Worm (Caenorhabditis elegans) whole organism, young adult: Measurements from ENCODE around the gene C08G9.1.
A peak's percentile ranks its signal among the peaks of the same experiment; 100 is the strongest.

ENCODE experiments used
- B0019.2 ChIP-seq: fragments of 200-800 bp; sonication (Bioruptor generic); conservative IDR thresholded peaks from 2 replicates; pipeline ENCODE4 v1.3.6; 2022; ENCODE audit warnings: missing genetic modification reagents, missing genetic modification characterization, missing compliant biosample characterization
- C06A6.2 ChIP-seq: fragments of 200-800 bp; sonication (Bioruptor generic); conservative IDR thresholded peaks from 2 replicates; pipeline ENCODE4 v1.3.6; 2022; ENCODE audit warnings: missing genetic modification characterization, missing compliant biosample characterization
- D2030.7 ChIP-seq: fragments of 200-800 bp; sonication (Bioruptor generic); IDR thresholded peaks from 2 replicates; pipeline ENCODE4 v1.3.6; 2022; ENCODE audit warnings: missing genetic modification reagents, missing genetic modification characterization, missing compliant biosample characterization
- F10E7.11 ChIP-seq: sonication (generic microtip); optimal IDR thresholded peaks from 2 replicates; lab custom pipeline; 2017; ENCODE audit warnings: mild to moderate bottlenecking, missing genetic modification characterization, moderate library complexity, missing compliant biosample characterization
- F22D6.2 ChIP-seq: sonication (generic microtip); optimal IDR thresholded peaks from 2 replicates; lab custom pipeline; 2016; ENCODE audit warnings: mild to moderate bottlenecking, missing genetic modification characterization, missing compliant biosample characterization
- F23B12.7 ChIP-seq: sonication (generic microtip); optimal IDR thresholded peaks from 2 replicates; lab custom pipeline; 2017; ENCODE audit warnings: missing genetic modification characterization, mild to moderate bottlenecking, missing compliant biosample characterization, antibody characterized with exemption, moderate library complexity; ENCODE audit not compliant: insufficient read depth
- F49E8.2 ChIP-seq: sonication (generic microtip); optimal IDR thresholded peaks from 3 replicates; lab custom pipeline; 2017; ENCODE audit warnings: missing genetic modification characterization, mild to moderate bottlenecking, missing compliant biosample characterization, antibody characterized with exemption, moderate library complexity; ENCODE audit not compliant: insufficient read depth
- Y53F4B.3 ChIP-seq: fragments of 200-800 bp; sonication (Bioruptor generic); IDR thresholded peaks from 2 replicates; pipeline ENCODE4 v1.3.6; 2022; ENCODE audit warnings: missing genetic modification reagents, missing genetic modification characterization, missing compliant biosample characterization
- Y67H2A.10 ChIP-seq: fragments of 200-800 bp; sonication (Bioruptor generic); conservative IDR thresholded peaks from 2 replicates; pipeline ENCODE4 v1.3.6; 2022; ENCODE audit warnings: missing genetic modification reagents, missing genetic modification characterization, missing compliant biosample characterization
- athp-1 ChIP-seq: sonication (generic microtip); optimal IDR thresholded peaks from 2 replicates; lab custom pipeline; 2017; ENCODE audit warnings: mild to moderate bottlenecking, missing genetic modification characterization, missing compliant biosample characterization
- attf-3 ChIP-seq: fragments of 200-800 bp; sonication (Bioruptor generic); conservative IDR thresholded peaks from 2 replicates; pipeline ENCODE4 v1.3.6; 2022; ENCODE audit warnings: missing genetic modification reagents, missing genetic modification characterization, missing compliant biosample characterization
- attf-6 ChIP-seq: fragments of 200-800 bp; sonication (Bioruptor generic); IDR thresholded peaks from 2 replicates; pipeline ENCODE4 v1.3.6; 2022; ENCODE audit warnings: missing genetic modification reagents, missing genetic modification characterization, missing compliant biosample characterization
- bed-1 ChIP-seq: fragments of 200-800 bp; sonication (Bioruptor generic); IDR thresholded peaks from 2 replicates; pipeline ENCODE4 v1.3.6; 2022; ENCODE audit warnings: missing genetic modification reagents, missing genetic modification characterization, missing compliant biosample characterization
- cebp-1 ChIP-seq, 2 experiments: fragments of 200-800 bp in 1 of 2; sonication (Bioruptor generic) in 1 of 2; sonication (generic microtip) in 1 of 2; IDR thresholded peaks in 1 of 2; optimal IDR thresholded peaks in 1 of 2; 2 replicates each; pipeline versions ENCODE4 v1.3.6 to Lab custom; 2017 to 2022; ENCODE audit warnings: missing compliant biosample characterization in 2 of 2, missing genetic modification characterization in 2 of 2, mild to moderate bottlenecking in 1 of 2, missing genetic modification reagents in 1 of 2, moderate library complexity in 1 of 2
- ceh-27 ChIP-seq: fragments of 200-800 bp; sonication (Bioruptor generic); optimal IDR thresholded peaks from 2 replicates; lab custom pipeline; 2018; ENCODE audit warnings: mild to moderate bottlenecking, missing genetic modification characterization, moderate library complexity, missing compliant biosample characterization
- ceh-79 ChIP-seq: sonication (generic microtip); optimal IDR thresholded peaks from 2 replicates; lab custom pipeline; 2017; ENCODE audit warnings: mild to moderate bottlenecking, missing genetic modification characterization, missing compliant biosample characterization
- chd-7 ChIP-seq: sonication (generic microtip); optimal IDR thresholded peaks from 2 replicates; lab custom pipeline; 2016; ENCODE audit warnings: mild to moderate bottlenecking, missing genetic modification characterization, moderate library complexity, missing compliant biosample characterization
- die-1 ChIP-seq: sonication (generic microtip); optimal IDR thresholded peaks from 2 replicates; lab custom pipeline; 2016; ENCODE audit warnings: missing genotype, mild to moderate bottlenecking, missing genetic modification characterization, missing compliant biosample characterization
- ekl-4 ChIP-seq: fragments of 200-800 bp; sonication (Bioruptor generic); IDR thresholded peaks from 2 replicates; pipeline ENCODE4 v1.3.6; 2022; ENCODE audit warnings: missing genetic modification reagents, missing genetic modification characterization, missing compliant biosample characterization
- fkh-3 ChIP-seq: sonication (generic microtip); optimal IDR thresholded peaks from 2 replicates; lab custom pipeline; 2016; ENCODE audit warnings: mild to moderate bottlenecking, missing genetic modification characterization, missing compliant biosample characterization
- gei-17 ChIP-seq: fragments of 200-800 bp; sonication (Bioruptor generic); optimal IDR thresholded peaks from 2 replicates; lab custom pipeline; 2018; ENCODE audit warnings: mild to moderate bottlenecking, missing genetic modification characterization, missing compliant biosample characterization
- hlh-26 ChIP-seq: fragments of 200-800 bp; sonication (Bioruptor generic); conservative IDR thresholded peaks from 2 replicates; pipeline ENCODE4 v1.3.6; 2022; ENCODE audit warnings: missing genetic modification reagents, missing genetic modification characterization, missing compliant biosample characterization
- hmg-1.2 ChIP-seq: fragments of 200-800 bp; sonication (Bioruptor generic); IDR thresholded peaks from 2 replicates; pipeline ENCODE4 v1.3.6; 2022; ENCODE audit warnings: missing genetic modification reagents, missing genetic modification characterization, missing compliant biosample characterization
- let-607 ChIP-seq, 2 experiments: fragments of 200-800 bp in 1 of 2; sonication (Bioruptor generic) in 1 of 2; sonication (generic microtip) in 1 of 2; optimal IDR thresholded peaks; 2 replicates each; lab custom pipeline; 2016 to 2018; ENCODE audit warnings: mild to moderate bottlenecking in 2 of 2, missing compliant biosample characterization in 2 of 2, missing genetic modification characterization in 2 of 2, moderate library complexity in 2 of 2, missing genotype in 1 of 2
- lin-26 ChIP-seq: fragments of 200-800 bp; sonication (Bioruptor generic); IDR thresholded peaks from 2 replicates; pipeline ENCODE4 v1.3.6; 2022; ENCODE audit warnings: missing genetic modification reagents, missing genetic modification characterization, missing compliant biosample characterization
- lin-35 ChIP-seq, 3 experiments: fragments of 150-350 bp in 2 of 3; sonication (generic microtip) in 1 of 3; optimal IDR thresholded peaks; 2 replicates each; lab custom pipeline; 2014 to 2018; ENCODE audit warnings: missing biosample characterization in 3 of 3, missing genetic modification characterization in 3 of 3, missing genetic modification reagents in 3 of 3
- lin-40 ChIP-seq: sonication (generic microtip); optimal IDR thresholded peaks from 2 replicates; lab custom pipeline; 2016; ENCODE audit warnings: missing genetic modification characterization, mild to moderate bottlenecking, missing compliant biosample characterization, missing genotype, missing genetic modification reagents
- lin-54 ChIP-seq: fragments of 200-800 bp; sonication (Bioruptor generic); optimal IDR thresholded peaks from 2 replicates; lab custom pipeline; 2018; ENCODE audit warnings: mild to moderate bottlenecking, missing genetic modification characterization, missing compliant biosample characterization
- lsy-27 ChIP-seq: sonication (generic microtip); optimal IDR thresholded peaks from 2 replicates; lab custom pipeline; 2017; ENCODE audit warnings: missing genetic modification characterization, mild to moderate bottlenecking, missing compliant biosample characterization, antibody characterized with exemption, missing genotype, borderline replicate concordance; ENCODE audit not compliant: insufficient read depth
- mes-4 ChIP-seq: sonication (generic microtip); optimal IDR thresholded peaks from 2 replicates; lab custom pipeline; 2016; ENCODE audit warnings: missing genotype, missing genetic modification characterization, missing compliant biosample characterization
- nhr-179 ChIP-seq: sonication (generic microtip); optimal IDR thresholded peaks from 2 replicates; lab custom pipeline; 2016; ENCODE audit warnings: mild to moderate bottlenecking, missing genetic modification characterization, missing compliant biosample characterization
- nhr-27 ChIP-seq: fragments of 200-800 bp; sonication (Bioruptor generic); optimal IDR thresholded peaks from 2 replicates; lab custom pipeline; 2018; ENCODE audit warnings: mild to moderate bottlenecking, missing genetic modification characterization, moderate library complexity, missing compliant biosample characterization
- nhr-80 ChIP-seq: sonication (generic microtip); optimal IDR thresholded peaks from 2 replicates; lab custom pipeline; 2016; ENCODE audit warnings: missing genetic modification characterization, missing compliant biosample characterization
- rec-8 ChIP-seq, 2 experiments: sonication (generic microtip); optimal IDR thresholded peaks; 2 replicates each; lab custom pipeline; 2016; ENCODE audit warnings: mild to moderate bottlenecking in 2 of 2, missing genetic modification characterization in 2 of 2, missing genetic modification reagents in 2 of 2, missing genotype in 2 of 2, missing biosample characterization in 1 of 2, missing compliant biosample characterization in 1 of 2, moderate library complexity in 1 of 2
- rpc-1 ChIP-seq, 2 experiments: fragments of 150-350 bp in 1 of 2; sonication (generic microtip) in 1 of 2; optimal IDR thresholded peaks; 2 replicates each; lab custom pipeline; 2014 to 2018; ENCODE audit warnings: missing biosample characterization in 1 of 2, missing genetic modification characterization in 1 of 2, missing genetic modification reagents in 1 of 2, missing genotype in 1 of 2
- snpc-3.4 ChIP-seq: sonication (generic microtip); optimal IDR thresholded peaks from 2 replicates; lab custom pipeline; 2017; ENCODE audit warnings: missing genetic modification characterization, mild to moderate bottlenecking, missing compliant biosample characterization, antibody characterized with exemption, moderate library complexity, missing genotype, missing genetic modification reagents
- tbx-9 ChIP-seq: sonication (generic microtip); optimal IDR thresholded peaks from 2 replicates; lab custom pipeline; 2016; ENCODE audit warnings: borderline replicate concordance, missing genetic modification characterization, inconsistent platforms, missing compliant biosample characterization

C08G9.1 gene

ce11 chrIV:7646861-7647260 lies 11.7 kb upstream of the C08G9.1 start:
- TF ChIP-seq bed-1 (GFP tag; lab: Robert Waterston, UW): no peak
- no peak for TF ChIP-seq Y53F4B.3 (GFP tag; lab: Robert Waterston, UW)
- no peak for TF ChIP-seq C06A6.2 (GFP tag; lab: Robert Waterston, UW)
- no peak for TF ChIP-seq nhr-179 (tag; lab: Kevin White, UChicago)
- no peak for TF ChIP-seq F23B12.7 (tag; lab: Kevin White, UChicago)
- no peak for TF ChIP-seq rec-8 (tag; optimal IDR thresholded peaks at IDR 0.05; lab: Kevin White, UChicago)
- no peak for TF ChIP-seq attf-3 (GFP tag; lab: Robert Waterston, UW)
- TF ChIP-seq lin-40 (tag; lab: Kevin White, UChicago): no peak

- TF ChIP-seq hlh-26 (GFP tag; lab: Robert Waterston, UW) (no peak), lin-26 (GFP tag; lab: Robert Waterston, UW) (no peak), nhr-27 (tag; lab: Kevin White, UChicago) (no peak), die-1 (tag; lab: Kevin White, UChicago) (no peak), athp-1 (no peak)
- TF ChIP-seq, all 124 proteins: peak for 0
Measured at ce11 chrIV:7650433-7650832, 8.1 kb upstream of the C08G9.1 start.

- TF ChIP-seq F49E8.2 (tag; lab: Kevin White, UChicago) (no peak), rpc-1 (optimal IDR thresholded peaks at IDR 0.05; lab: Kevin White, UChicago) (no peak), rpc-1 (tag; optimal IDR thresholded peaks at IDR 0.05; lab: Kevin White, UChicago) (no peak), ekl-4 (GFP tag; lab: Robert Waterston, UW) (no peak), F23B12.7 (tag; lab: Kevin White, UChicago) (no peak), lin-35 (GFP tag; optimal IDR thresholded peaks at IDR 0.05; lab: Kevin White, UChicago) (no peak), lin-26 (GFP tag; lab: Robert Waterston, UW) (no peak), F22D6.2 (tag; lab: Kevin White, UChicago) (no peak), attf-6 (GFP tag; lab: Robert Waterston, UW) (no peak), snpc-3.4 (tag; lab: Kevin White, UChicago) (no peak)
Measured at ce11 chrIV:7651120-7651519, 7.4 kb upstream of the C08G9.1 start, which contains the start of gene cima-1. Gene cima-1 (plus strand): TSS chrIV:7651459.

- TF ChIP-seq mes-4 (tag; lab: Kevin White, UChicago) (no peak), nhr-80 (tag; lab: Kevin White, UChicago) (peak; percentile 28), F10E7.11 (tag; lab: Kevin White, UChicago) (no peak)
- TF ChIP-seq, all 124 proteins: peak for 1
Measured at ce11 chrIV:7653198-7653597, 5.4 kb upstream of the C08G9.1 start.

ce11 chrIV:7654212-7654778 lies 4.3 kb upstream of the C08G9.1 start, which contains the start of gene nrde-4:
Gene nrde-4 (minus strand): TSS chrIV:7654262.
- TF ChIP-seq chd-7 (tag; lab: Kevin White, UChicago) (no peak), B0019.2 (GFP tag; lab: Robert Waterston, UW) (no peak), nhr-80 (tag; lab: Kevin White, UChicago) (peak; percentile 51), lin-54 (GFP tag; lab: Kevin White, UChicago) (peak; percentile 56), ceh-27 (peak; percentile 19), cebp-1 (GFP tag; IDR thresholded peaks at IDR 0.05; lab: Robert Waterston, UW) (no peak), cebp-1 (tag; optimal IDR thresholded peaks at IDR 0.05; lab: Kevin White, UChicago) (peak; percentile 54), ceh-79 (tag; lab: Kevin White, UChicago) (no peak), tbx-9 (tag; lab: Kevin White, UChicago) (no peak), lin-40 (tag; lab: Kevin White, UChicago) (peak; percentile 8), attf-3 (GFP tag; lab: Robert Waterston, UW) (no peak), F23B12.7 (tag; lab: Kevin White, UChicago) (peak; percentile 83), lsy-27 (peak; percentile 31), D2030.7 (GFP tag; lab: Robert Waterston, UW) (peak; percentile 40; the same call in 1 of the 2 replicates), Y67H2A.10 (no peak), athp-1 (no peak), gei-17 (no peak), hmg-1.2 (GFP tag; lab: Robert Waterston, UW) (peak; percentile 31; the same call in 1 of the 2 replicates), fkh-3 (no peak), let-607 (tag; optimal IDR thresholded peaks at IDR 0.05; lab: Kevin White, UChicago) (no peak)
